Worm (Caenorhabditis elegans) whole organism, young adult: Measurements from ENCODE around the gene C36E8.4.

Source experiments
- B0261.1 ChIP-seq: sonication (generic microtip); optimal IDR thresholded peaks from 2 replicates; lab custom pipeline; 2016; ENCODE audit warnings: mild to moderate bottlenecking, missing genetic modification characterization, moderate library complexity, missing compliant biosample characterization
- F23B12.7 ChIP-seq: sonication (generic microtip); optimal IDR thresholded peaks from 2 replicates; lab custom pipeline; 2017; ENCODE audit warnings: missing genetic modification characterization, mild to moderate bottlenecking, missing compliant biosample characterization, antibody characterized with exemption, moderate library complexity; ENCODE audit not compliant: insufficient read depth
- F52B5.7 ChIP-seq: sonication (generic microtip); optimal IDR thresholded peaks from 2 replicates; lab custom pipeline; 2016; ENCODE audit warnings: mild to moderate bottlenecking, missing genetic modification characterization, missing compliant biosample characterization
- F55B11.4 ChIP-seq: sonication (generic microtip); optimal IDR thresholded peaks from 2 replicates; lab custom pipeline; 2016; ENCODE audit warnings: missing compliant biosample characterization, missing genetic modification characterization, borderline replicate concordance; ENCODE audit not compliant: insufficient read depth
- T26A5.8 ChIP-seq: sonication (generic microtip); optimal IDR thresholded peaks from 2 replicates; lab custom pipeline; 2016; ENCODE audit warnings: missing genetic modification characterization, missing compliant biosample characterization
- Y53F4B.3 ChIP-seq: fragments of 200-800 bp; sonication (Bioruptor generic); IDR thresholded peaks from 2 replicates; pipeline ENCODE4 v1.3.6; 2022; ENCODE audit warnings: missing genetic modification reagents, missing genetic modification characterization, missing compliant biosample characterization
- Y56A3A.18 ChIP-seq: fragments of 200-800 bp; sonication (Bioruptor generic); IDR thresholded peaks from 2 replicates; pipeline ENCODE4 v1.3.6; 2022; ENCODE audit warnings: missing genetic modification reagents, missing genetic modification characterization, missing compliant biosample characterization
- ZK185.1 ChIP-seq: sonication (generic microtip); optimal IDR thresholded peaks from 2 replicates; lab custom pipeline; 2016; ENCODE audit warnings: mild to moderate bottlenecking, missing genetic modification characterization, missing compliant biosample characterization; ENCODE audit not compliant: poor library complexity, severe bottlenecking
- ama-1 ChIP-seq, 3 experiments: fragments of 150-350 bp in 1 of 3; sonication (generic microtip) in 2 of 3; optimal IDR thresholded peaks; 2 replicates each; lab custom pipeline; 2014 to 2018; ENCODE audit warnings: missing biosample characterization in 2 of 3, missing genetic modification characterization in 2 of 3, missing genetic modification reagents in 2 of 3
- atf-7 ChIP-seq: sonication (generic microtip); optimal IDR thresholded peaks from 2 replicates; lab custom pipeline; 2017; ENCODE audit warnings: mild to moderate bottlenecking, missing genetic modification characterization, missing compliant biosample characterization
- bed-1 ChIP-seq: fragments of 200-800 bp; sonication (Bioruptor generic); IDR thresholded peaks from 2 replicates; pipeline ENCODE4 v1.3.6; 2022; ENCODE audit warnings: missing genetic modification reagents, missing genetic modification characterization, missing compliant biosample characterization
- bed-2 ChIP-seq: fragments of 200-800 bp; sonication (Bioruptor generic); IDR thresholded peaks from 2 replicates; pipeline ENCODE4 v1.3.6; 2022; ENCODE audit warnings: missing genetic modification reagents, missing genetic modification characterization, missing compliant biosample characterization
- cebp-1 ChIP-seq, 2 experiments: fragments of 200-800 bp in 1 of 2; sonication (Bioruptor generic) in 1 of 2; sonication (generic microtip) in 1 of 2; IDR thresholded peaks in 1 of 2; optimal IDR thresholded peaks in 1 of 2; 2 replicates each; pipeline versions ENCODE4 v1.3.6 to Lab custom; 2017 to 2022; ENCODE audit warnings: missing compliant biosample characterization in 2 of 2, missing genetic modification characterization in 2 of 2, mild to moderate bottlenecking in 1 of 2, missing genetic modification reagents in 1 of 2, moderate library complexity in 1 of 2
- ceh-100 ChIP-seq: fragments of 200-800 bp; sonication (Bioruptor generic); IDR thresholded peaks from 2 replicates; pipeline ENCODE4 v1.3.6; 2022; ENCODE audit warnings: missing genetic modification reagents, missing genetic modification characterization, missing compliant biosample characterization
- ceh-27 ChIP-seq: fragments of 200-800 bp; sonication (Bioruptor generic); optimal IDR thresholded peaks from 2 replicates; lab custom pipeline; 2018; ENCODE audit warnings: mild to moderate bottlenecking, missing genetic modification characterization, moderate library complexity, missing compliant biosample characterization
- ceh-58 ChIP-seq: fragments of 200-800 bp; sonication (Bioruptor generic); IDR thresholded peaks from 2 replicates; pipeline ENCODE4 v1.3.6; 2022; ENCODE audit warnings: missing genetic modification characterization, missing compliant biosample characterization
- dox-1 ChIP-seq: fragments of 200-800 bp; sonication (Bioruptor generic); IDR thresholded peaks from 2 replicates; pipeline ENCODE4 v1.3.6; 2022; ENCODE audit warnings: missing genetic modification reagents, missing genetic modification characterization, missing compliant biosample characterization
- egrh-3 ChIP-seq: fragments of 200-800 bp; sonication (Bioruptor generic); IDR thresholded peaks from 2 replicates; pipeline ENCODE4 v1.3.6; 2022; ENCODE audit warnings: missing genetic modification reagents, missing genetic modification characterization, missing compliant biosample characterization
- ekl-4 ChIP-seq: fragments of 200-800 bp; sonication (Bioruptor generic); IDR thresholded peaks from 2 replicates; pipeline ENCODE4 v1.3.6; 2022; ENCODE audit warnings: missing genetic modification reagents, missing genetic modification characterization, missing compliant biosample characterization
- him-1 ChIP-seq: sonication (generic microtip); optimal IDR thresholded peaks from 2 replicates; lab custom pipeline; 2016; ENCODE audit warnings: missing genotype, missing genetic modification reagents, missing genetic modification characterization, missing compliant biosample characterization
- hlh-26 ChIP-seq: fragments of 200-800 bp; sonication (Bioruptor generic); conservative IDR thresholded peaks from 2 replicates; pipeline ENCODE4 v1.3.6; 2022; ENCODE audit warnings: missing genetic modification reagents, missing genetic modification characterization, missing compliant biosample characterization
- hmg-1.2 ChIP-seq: fragments of 200-800 bp; sonication (Bioruptor generic); IDR thresholded peaks from 2 replicates; pipeline ENCODE4 v1.3.6; 2022; ENCODE audit warnings: missing genetic modification reagents, missing genetic modification characterization, missing compliant biosample characterization
- hrde-1 ChIP-seq: sonication (generic microtip); optimal IDR thresholded peaks from 2 replicates; lab custom pipeline; 2016; ENCODE audit warnings: missing genetic modification characterization, mild to moderate bottlenecking, missing compliant biosample characterization, moderate library complexity, missing genotype, missing genetic modification reagents, borderline replicate concordance
- hsf-1 ChIP-seq: fragments of 200-800 bp; sonication (Bioruptor generic); IDR thresholded peaks from 2 replicates; pipeline ENCODE4 v1.3.6; 2022; ENCODE audit warnings: missing genetic modification reagents, missing genetic modification characterization, missing compliant biosample characterization
- let-526 ChIP-seq: fragments of 200-800 bp; sonication (Bioruptor generic); IDR thresholded peaks from 2 replicates; pipeline ENCODE4 v1.3.6; 2022; ENCODE audit warnings: missing genetic modification reagents, missing genetic modification characterization, missing compliant biosample characterization
- lin-26 ChIP-seq: fragments of 200-800 bp; sonication (Bioruptor generic); IDR thresholded peaks from 2 replicates; pipeline ENCODE4 v1.3.6; 2022; ENCODE audit warnings: missing genetic modification reagents, missing genetic modification characterization, missing compliant biosample characterization
- madf-10 ChIP-seq: sonication (generic microtip); optimal IDR thresholded peaks from 2 replicates; lab custom pipeline; 2016; ENCODE audit warnings: mild to moderate bottlenecking, missing genetic modification characterization, missing compliant biosample characterization
- mes-4 ChIP-seq: sonication (generic microtip); optimal IDR thresholded peaks from 2 replicates; lab custom pipeline; 2016; ENCODE audit warnings: missing genotype, missing genetic modification characterization, missing compliant biosample characterization
- nhr-120 ChIP-seq: fragments of 200-800 bp; sonication (Bioruptor generic); IDR thresholded peaks from 2 replicates; pipeline ENCODE4 v1.3.6; 2022; ENCODE audit warnings: missing genetic modification characterization, missing compliant biosample characterization
- nhr-80 ChIP-seq: sonication (generic microtip); optimal IDR thresholded peaks from 2 replicates; lab custom pipeline; 2016; ENCODE audit warnings: missing genetic modification characterization, missing compliant biosample characterization
- rec-8 ChIP-seq, 2 experiments: sonication (generic microtip); optimal IDR thresholded peaks; 2 replicates each; lab custom pipeline; 2016; ENCODE audit warnings: mild to moderate bottlenecking in 2 of 2, missing genetic modification characterization in 2 of 2, missing genetic modification reagents in 2 of 2, missing genotype in 2 of 2, missing biosample characterization in 1 of 2, missing compliant biosample characterization in 1 of 2, moderate library complexity in 1 of 2
- rpc-1 ChIP-seq, 2 experiments: fragments of 150-350 bp in 1 of 2; sonication (generic microtip) in 1 of 2; optimal IDR thresholded peaks; 2 replicates each; lab custom pipeline; 2014 to 2018; ENCODE audit warnings: missing biosample characterization in 1 of 2, missing genetic modification characterization in 1 of 2, missing genetic modification reagents in 1 of 2, missing genotype in 1 of 2
- snpc-1.1 ChIP-seq: sonication (generic microtip); optimal IDR thresholded peaks from 2 replicates; lab custom pipeline; 2017; ENCODE audit warnings: missing genetic modification characterization, mild to moderate bottlenecking, missing compliant biosample characterization, antibody characterized with exemption, moderate library complexity, missing genotype, missing genetic modification reagents; ENCODE audit not compliant: insufficient read depth
- snpc-4 ChIP-seq, 5 experiments: fragments of 150-350 bp in 1 of 5; sonication (generic microtip) in 4 of 5; optimal IDR thresholded peaks; 2 replicates each; lab custom pipeline; 2014 to 2018; ENCODE audit warnings: missing genetic modification characterization in 5 of 5, missing biosample characterization in 3 of 5, antibody characterized with exemption in 2 of 5, mild to moderate bottlenecking in 2 of 5, missing compliant biosample characterization in 2 of 5, missing genotype in 2 of 5, moderate library complexity in 2 of 5, missing genetic modification reagents in 1 of 5
- unc-62 ChIP-seq: fragments of 150-350 bp; optimal IDR thresholded peaks from 2 replicates; lab custom pipeline; 2014; ENCODE audit warnings: missing biosample characterization, missing genetic modification reagents, missing genetic modification characterization
- xnd-1 ChIP-seq: sonication (generic microtip); optimal IDR thresholded peaks from 2 replicates; lab custom pipeline; 2016; ENCODE audit warnings: missing genotype, missing genetic modification reagents, missing genetic modification characterization, missing compliant biosample characterization
- zfh-2 ChIP-seq: fragments of 200-800 bp; sonication (Bioruptor generic); conservative IDR thresholded peaks from 2 replicates; pipeline ENCODE4 v1.3.6; 2022; ENCODE audit warnings: missing genetic modification reagents, missing genetic modification characterization, missing compliant biosample characterization
- zim-3 ChIP-seq: sonication (generic microtip); optimal IDR thresholded peaks from 2 replicates; lab custom pipeline; 2017; ENCODE audit warnings: mild to moderate bottlenecking, missing genetic modification characterization, moderate library complexity, missing compliant biosample characterization
- ztf-22 ChIP-seq: fragments of 200-800 bp; sonication (Bioruptor generic); optimal IDR thresholded peaks from 2 replicates; lab custom pipeline; 2018; ENCODE audit warnings: mild to moderate bottlenecking, missing genetic modification characterization, moderate library complexity, missing compliant biosample characterization

The C36E8.4 gene

DNA sequence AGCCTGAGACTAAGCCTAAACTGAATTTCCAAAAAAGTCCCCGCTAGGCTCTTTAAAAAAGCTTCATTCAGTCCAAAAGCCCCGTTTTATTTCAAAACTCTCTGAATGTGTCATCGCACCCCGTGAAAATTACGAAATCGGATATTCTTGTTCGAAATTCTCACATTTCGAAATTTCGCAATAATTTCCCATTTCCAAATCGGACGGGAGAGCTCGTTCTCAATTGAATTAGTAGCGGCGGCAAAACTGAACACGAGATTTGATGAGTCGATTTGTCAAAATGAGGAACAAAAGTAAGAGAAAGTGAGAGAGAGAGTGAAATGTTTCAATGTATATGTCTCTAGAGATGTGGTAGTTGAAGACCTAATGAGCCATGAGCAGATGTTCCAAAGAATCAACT is 22.8 kb downstream of the C36E8.4 start:
- TF ChIP-seq cebp-1 (GFP tag; IDR thresholded peaks at IDR 0.05; lab: Robert Waterston, UW) (peak; percentile 78), cebp-1 (tag; optimal IDR thresholded peaks at IDR 0.05; lab: Kevin White, UChicago) (peak; percentile 98), snpc-4 (GFP tag; optimal IDR thresholded peaks at IDR 0.05; lab: Kevin White, UChicago) (no peak), snpc-4 (tag; optimal IDR thresholded peaks at IDR 0.05; lab: Kevin White, UChicago) (no peak)

ce11 chrIII:4036740-4037139 is 24.6 kb downstream of the C36E8.4 start, which contains the start of gene hum-5:
hum-5 (minus strand) TSS chrIII:4036840.
- no peak for TF ChIP-seq ceh-100 (GFP tag; lab: Robert Waterston, UW)
- TF ChIP-seq madf-10 = no peak
- TF ChIP-seq unc-62 (GFP tag; lab: Kevin White, UChicago) = no peak
- TF ChIP-seq bed-1 (GFP tag; lab: Robert Waterston, UW) = no peak
- no peak for TF ChIP-seq dox-1
- no peak for TF ChIP-seq ceh-58
- no peak for TF ChIP-seq ztf-22
- no peak for TF ChIP-seq let-526 (GFP tag; lab: Robert Waterston, UW)
- TF ChIP-seq ama-1 (optimal IDR thresholded peaks at IDR 0.05; lab: Kevin White, UChicago) = no peak
- TF ChIP-seq ama-1 (GFP tag; optimal IDR thresholded peaks at IDR 0.05; lab: Kevin White, UChicago) = no peak
- TF ChIP-seq egrh-3 (GFP tag; lab: Robert Waterston, UW) = no peak
- TF ChIP-seq ZK185.1 (tag; lab: Kevin White, UChicago) = no peak
- TF ChIP-seq F23B12.7 (tag; lab: Kevin White, UChicago) = no peak
- no peak for TF ChIP-seq him-1
- no peak for TF ChIP-seq rec-8 (tag; optimal IDR thresholded peaks at IDR 0.05; lab: Kevin White, UChicago)
- TF ChIP-seq ekl-4 (GFP tag; lab: Robert Waterston, UW) = no peak
- no peak for TF ChIP-seq Y56A3A.18 (GFP tag; lab: Robert Waterston, UW)
- no peak for TF ChIP-seq nhr-80 (tag; lab: Kevin White, UChicago)
- no peak for TF ChIP-seq hlh-26 (GFP tag; lab: Robert Waterston, UW)

DNA sequence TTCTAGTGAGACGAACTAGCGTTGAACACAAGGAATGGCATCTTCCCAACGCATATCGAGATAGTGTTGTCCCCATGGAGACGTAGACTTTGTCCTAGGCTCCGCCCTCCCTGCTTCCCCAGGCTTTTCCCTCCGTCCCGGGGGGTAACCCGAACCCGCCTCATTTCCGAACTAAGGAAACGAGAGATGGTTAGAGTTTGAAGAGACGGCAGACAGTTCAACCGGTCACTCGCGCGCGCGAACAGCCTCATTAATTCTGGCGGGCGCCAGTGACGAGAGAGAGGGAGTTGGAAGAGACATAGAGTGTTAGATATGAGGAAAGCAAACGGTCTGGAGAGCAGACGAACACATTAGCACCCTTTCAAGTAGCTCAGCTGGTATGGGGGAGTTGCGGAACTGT is 25.2 kb downstream of the C36E8.4 start:
- peak; percentile 44; the same call in 1 of the 2 replicates for TF ChIP-seq hmg-1.2 (GFP tag; lab: Robert Waterston, UW)
- peak; percentile 27 for TF ChIP-seq nhr-80 (tag; lab: Kevin White, UChicago)
- no peak for TF ChIP-seq snpc-1.1 (tag; lab: Kevin White, UChicago)
- 0 out of 2 replicates have a peak, but pooled peaks have one; percentile 30 for TF ChIP-seq bed-2 (GFP tag; lab: Robert Waterston, UW)
- peak; percentile 91 for TF ChIP-seq zfh-2 (GFP tag; lab: Robert Waterston, UW)
- TF ChIP-seq hsf-1 (GFP tag; lab: Robert Waterston, UW) = no peak
- TF ChIP-seq F52B5.7 (tag; lab: Kevin White, UChicago) = peak; percentile 36
- no peak for TF ChIP-seq T26A5.8 (tag; lab: Kevin White, UChicago)

- TF ChIP-seq nhr-80 (tag; lab: Kevin White, UChicago) (peak; percentile 87), F55B11.4 (tag; lab: Kevin White, UChicago) (no peak)
Measured at ce11 chrIII:4039775-4040174, 27.6 kb downstream of the C36E8.4 start.

DNA sequence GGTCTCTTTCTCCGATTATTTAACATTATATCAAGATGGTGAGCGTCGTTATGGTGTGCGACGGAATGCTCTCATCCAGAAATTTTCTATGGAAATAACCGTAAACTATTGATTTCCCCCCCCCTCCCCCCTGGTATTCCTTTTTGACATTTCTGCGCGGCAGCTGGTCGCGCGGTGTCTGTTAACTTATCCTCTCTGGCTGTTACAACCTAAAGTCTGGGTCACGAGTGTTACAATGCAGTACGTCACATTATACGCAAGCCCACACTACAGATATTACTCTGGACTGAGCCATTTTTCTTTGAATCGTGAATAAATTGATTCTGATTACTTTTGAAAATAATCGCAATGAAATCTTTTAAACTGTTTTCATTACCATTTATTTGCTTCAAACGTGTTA is 37.0 kb downstream of the C36E8.4 start:
- TF ChIP-seq mes-4 (tag; lab: Kevin White, UChicago) = no peak
- no peak for TF ChIP-seq snpc-4 (GFP tag; optimal IDR thresholded peaks at IDR 0.05; lab: Kevin White, UChicago)
- TF ChIP-seq snpc-4 (tag; optimal IDR thresholded peaks at IDR 0.05; lab: Kevin White, UChicago) = no peak
- TF ChIP-seq xnd-1 = no peak
- no peak for TF ChIP-seq F55B11.4 (tag; lab: Kevin White, UChicago)
- no peak for TF ChIP-seq zim-3 (tag; lab: Kevin White, UChicago)
- no peak for TF ChIP-seq Y53F4B.3 (GFP tag; lab: Robert Waterston, UW)
- no peak for TF ChIP-seq hrde-1 (tag; lab: Kevin White, UChicago)
- TF ChIP-seq dox-1 = no peak
- no peak for TF ChIP-seq B0261.1
- TF ChIP-seq F52B5.7 (tag; lab: Kevin White, UChicago) = no peak
- TF ChIP-seq rpc-1 (optimal IDR thresholded peaks at IDR 0.05; lab: Kevin White, UChicago) = no peak
- no peak for TF ChIP-seq rpc-1 (tag; optimal IDR thresholded peaks at IDR 0.05; lab: Kevin White, UChicago)
- TF ChIP-seq ceh-27 (GFP tag; lab: Kevin White, UChicago) = no peak
- TF ChIP-seq nhr-120 (GFP tag; lab: Robert Waterston, UW) = no peak
- no peak for TF ChIP-seq lin-26 (GFP tag; lab: Robert Waterston, UW)
- TF ChIP-seq atf-7 (tag; lab: Kevin White, UChicago) = no peak
